Worm (Caenorhabditis elegans) whole organism, L1 larva: Measurements from ENCODE around the gene hpo-28.

Experiments used
- mep-1 ChIP-seq: fragments of 150-350 bp; optimal IDR thresholded peaks from 2 replicates; lab custom pipeline; 2014; ENCODE audit warnings: missing biosample characterization, missing genetic modification characterization
- pqm-1 ChIP-seq: sonication (generic microtip); optimal IDR thresholded peaks from 3 replicates; lab custom pipeline; 2017; ENCODE audit warnings: missing biosample characterization, missing genetic modification characterization
- tbx-2 ChIP-seq: sonication (generic microtip); optimal IDR thresholded peaks from 2 replicates; lab custom pipeline; 2016; ENCODE audit warnings: missing genetic modification characterization, missing compliant biosample characterization

- no peak for TF ChIP-seq pqm-1 (tag; lab: Kevin White, UChicago)
- TF ChIP-seq mep-1 (tag; lab: Kevin White, UChicago): no peak
- no peak for TF ChIP-seq tbx-2
Measured at ce11 chrIII:5721488-5721887, 12.4 kb upstream of the hpo-28 start.
